Fruit fly (Drosophila melanogaster) whole organism, adult: ENCODE data around the gene Pex16.

Experiments
- CG11617 ChIP-seq: fragments of 200-800 bp; sonication (Bioruptor generic); optimal IDR thresholded peaks from 2 replicates; lab custom pipeline; 2017; ENCODE audit warnings: mild to moderate bottlenecking, missing biosample characterization, missing genetic modification reagents, missing genetic modification characterization
- CG12768 ChIP-seq: fragments of 200-800 bp; sonication (Bioruptor generic); optimal IDR thresholded peaks from 2 replicates; lab custom pipeline; 2017; ENCODE audit warnings: missing biosample characterization, missing genetic modification characterization, mild to moderate bottlenecking, moderate library complexity, missing genetic modification reagents
- CG14711 ChIP-seq: fragments of 200-800 bp; sonication (Bioruptor generic); optimal IDR thresholded peaks from 2 replicates; lab custom pipeline; 2018; ENCODE audit warnings: missing biosample characterization, mild to moderate bottlenecking, missing genetic modification characterization, moderate library complexity
- CG1620 ChIP-seq: fragments of 200-800 bp; sonication (Bioruptor generic); optimal IDR thresholded peaks from 2 replicates; lab custom pipeline; 2016; ENCODE audit warnings: missing biosample characterization, missing genetic modification characterization
- CG33017 ChIP-seq: fragments of 200-800 bp; sonication (Bioruptor generic); optimal IDR thresholded peaks from 2 replicates; lab custom pipeline; 2018; ENCODE audit warnings: missing biosample characterization, mild to moderate bottlenecking, missing genetic modification characterization, moderate library complexity
- CG5204 ChIP-seq: fragments of 200-800 bp; sonication (Bioruptor generic); optimal IDR thresholded peaks from 2 replicates; lab custom pipeline; 2016; ENCODE audit warnings: missing biosample characterization, missing genetic modification characterization
- CG7045 ChIP-seq: fragments of 200-800 bp; sonication (Bioruptor generic); optimal IDR thresholded peaks from 2 replicates; lab custom pipeline; 2017; ENCODE audit warnings: missing biosample characterization, mild to moderate bottlenecking, missing genetic modification characterization
- CG7101 ChIP-seq: fragments of 200-800 bp; sonication (Bioruptor generic); optimal IDR thresholded peaks from 2 replicates; lab custom pipeline; 2018; ENCODE audit warnings: missing biosample characterization, mild to moderate bottlenecking, missing genetic modification characterization, moderate library complexity
- Clk ChIP-seq: fragments of 200-800 bp; sonication (Bioruptor generic); optimal IDR thresholded peaks from 2 replicates; lab custom pipeline; 2017; ENCODE audit warnings: missing biosample characterization, missing genetic modification characterization
- Crg-1 ChIP-seq: fragments of 200-800 bp; sonication (Bioruptor generic); optimal IDR thresholded peaks from 2 replicates; lab custom pipeline; 2016; ENCODE audit warnings: missing biosample characterization, missing genetic modification characterization
- Hr96 ChIP-seq: fragments of 200-800 bp; sonication (Bioruptor generic); optimal IDR thresholded peaks from 2 replicates; lab custom pipeline; 2016; ENCODE audit warnings: missing biosample characterization, missing genetic modification characterization
- Mnt ChIP-seq: fragments of 200-800 bp; sonication (Bioruptor generic); optimal IDR thresholded peaks from 2 replicates; lab custom pipeline; 2016; ENCODE audit warnings: missing biosample characterization, mild to moderate bottlenecking, missing genetic modification characterization
- bab1 ChIP-seq: fragments of 200-800 bp; sonication (Bioruptor generic); optimal IDR thresholded peaks from 3 replicates; lab custom pipeline; 2019; ENCODE audit warnings: missing biosample characterization, mild to moderate bottlenecking, missing genetic modification characterization, moderate library complexity
- cic ChIP-seq: fragments of 200-800 bp; sonication (Bioruptor generic); optimal IDR thresholded peaks from 2 replicates; lab custom pipeline; 2017; ENCODE audit warnings: missing biosample characterization, mild to moderate bottlenecking, missing genetic modification characterization, moderate library complexity
- cnc ChIP-seq, 2 experiments: fragments of >200 bp; optimal IDR thresholded peaks; 2 replicates each; lab custom pipeline; 2017
- kay ChIP-seq: fragments of 200-800 bp; sonication (Bioruptor generic); peaks from one replicate; lab custom pipeline; 2016; ENCODE audit warnings: missing biosample characterization, missing genetic modification characterization, borderline replicate concordance
- ovo ChIP-seq: fragments of 200-800 bp; sonication (Bioruptor generic); optimal IDR thresholded peaks from 2 replicates; lab custom pipeline; 2016; ENCODE audit warnings: missing biosample characterization, missing genetic modification characterization
- pad ChIP-seq: fragments of 200-800 bp; sonication (Bioruptor generic); optimal IDR thresholded peaks from 3 replicates; lab custom pipeline; 2017; ENCODE audit warnings: missing biosample characterization, missing genetic modification characterization, mild to moderate bottlenecking, moderate library complexity, missing genetic modification reagents
- tj ChIP-seq: fragments of 200-800 bp; sonication (Bioruptor generic); optimal IDR thresholded peaks from 3 replicates; lab custom pipeline; 2017; ENCODE audit warnings: missing biosample characterization, mild to moderate bottlenecking, missing genetic modification characterization, moderate library complexity
- toe ChIP-seq: fragments of 200-800 bp; sonication (Bioruptor generic); optimal IDR thresholded peaks from 2 replicates; lab custom pipeline; 2016; ENCODE audit warnings: missing biosample characterization, missing genetic modification characterization

Pex16 gene

dm6 chr3L:20778224-20779063, at the start of gene Pex16, which contains the start of gene Pex14:
Gene Pex16 (minus strand): TSS chr3L:20778264.
Gene Pex14 (plus strand): TSS chr3L:20778799.
- TF ChIP-seq CG5204 (GFP tag; lab: Kevin White, UChicago) (no peak), CG12768 (GFP tag; lab: Kevin White, UChicago) (no peak), CG33017 (tag; lab: Kevin White, UChicago) (peak; percentile 41), CG11617 (GFP tag; lab: Kevin White, UChicago) (peak; percentile 40), bab1 (GFP tag; lab: Kevin White, UChicago) (no peak), kay (no peak), tj (GFP tag; lab: Kevin White, UChicago) (no peak), pad (GFP tag; lab: Kevin White, UChicago) (peak; percentile 40), CG14711 (tag; lab: Kevin White, UChicago) (peak; percentile 47), CG1620 (GFP tag; lab: Kevin White, UChicago) (peak; percentile 63), Crg-1 (GFP tag; lab: Kevin White, UChicago) (no peak), Hr96 (peak; percentile 74), CG7101 (tag; lab: Kevin White, UChicago) (peak; percentile 44), ovo (GFP tag; lab: Kevin White, UChicago) (no peak), cic (GFP tag; lab: Kevin White, UChicago) (no peak), cnc (optimal IDR thresholded peaks at IDR 0.05; lab: Kevin White, UChicago) (no peak), Mnt (GFP tag; lab: Kevin White, UChicago) (peak; percentile 39), Clk (GFP tag; lab: Kevin White, UChicago) (no peak), CG7045 (peak; percentile 61), toe (GFP tag; lab: Kevin White, UChicago) (peak; percentile 77)

- no peak for TF ChIP-seq pad (GFP tag; lab: Kevin White, UChicago)
- peak; percentile 40 for TF ChIP-seq bab1 (GFP tag; lab: Kevin White, UChicago)
- TF ChIP-seq cic (GFP tag; lab: Kevin White, UChicago) = no peak
- TF ChIP-seq kay = peak; percentile 86
- TF ChIP-seq toe (GFP tag; lab: Kevin White, UChicago) = peak; percentile 30
- no peak for TF ChIP-seq tj (GFP tag; lab: Kevin White, UChicago)
- TF ChIP-seq Hr96 = no peak
- TF ChIP-seq CG1620 (GFP tag; lab: Kevin White, UChicago) = no peak
- TF ChIP-seq CG5204 (GFP tag; lab: Kevin White, UChicago) = peak; percentile 9
- no peak for TF ChIP-seq CG14711 (tag; lab: Kevin White, UChicago)
- TF ChIP-seq cnc (optimal IDR thresholded peaks at IDR 0.05; lab: Kevin White, UChicago) = no peak
- no peak for TF ChIP-seq CG12768 (GFP tag; lab: Kevin White, UChicago)
- TF ChIP-seq ovo (GFP tag; lab: Kevin White, UChicago) = no peak
- TF ChIP-seq CG7045 = no peak
- no peak for TF ChIP-seq CG11617 (GFP tag; lab: Kevin White, UChicago)
- no peak for TF ChIP-seq Crg-1 (GFP tag; lab: Kevin White, UChicago)
- no peak for TF ChIP-seq Clk (GFP tag; lab: Kevin White, UChicago)
Observed at dm6 chr3L:20826950-20827910, 49.2 kb upstream of the Pex16 start.

- peak; percentile 65 for TF ChIP-seq kay
- TF ChIP-seq cic (GFP tag; lab: Kevin White, UChicago) = no peak
Observed at dm6 chr3L:20823206-20823803, 45.2 kb upstream of the Pex16 start.

dm6 chr3L:20817927-20818326, 39.9 kb upstream of the Pex16 start, which contains the start of gene Mst77F:
Gene Mst77F (minus strand): TSS chr3L:20818027.
- TF ChIP-seq tj (GFP tag; lab: Kevin White, UChicago) (no peak), CG33017 (tag; lab: Kevin White, UChicago) (no peak), cic (GFP tag; lab: Kevin White, UChicago) (no peak), cnc (optimal IDR thresholded peaks at IDR 0.05; lab: Kevin White, UChicago) (no peak), bab1 (GFP tag; lab: Kevin White, UChicago) (no peak), toe (GFP tag; lab: Kevin White, UChicago) (no peak), Hr96 (no peak), ovo (GFP tag; lab: Kevin White, UChicago) (no peak), CG7101 (tag; lab: Kevin White, UChicago) (no peak), Clk (GFP tag; lab: Kevin White, UChicago) (no peak), Mnt (GFP tag; lab: Kevin White, UChicago) (no peak), pad (GFP tag; lab: Kevin White, UChicago) (no peak), CG12768 (GFP tag; lab: Kevin White, UChicago) (no peak), kay (no peak), CG1620 (GFP tag; lab: Kevin White, UChicago) (no peak)
